Worm (Caenorhabditis elegans) whole organism, L2 larva: ENCODE results near the gene F25E5.9.
A peak's percentile ranks its signal among the peaks of the same experiment; 100 is the strongest.

Source experiments
- C34F6.9 ChIP-seq: fragments of 150-350 bp; optimal IDR thresholded peaks from 2 replicates; lab custom pipeline; 2014; ENCODE audit warnings: missing biosample characterization, missing genetic modification characterization
- F13H6.1 ChIP-seq: sonication (generic microtip); optimal IDR thresholded peaks from 2 replicates; lab custom pipeline; 2016; ENCODE audit warnings: missing genetic modification characterization, missing compliant biosample characterization
- ZK546.5 ChIP-seq: sonication (generic microtip); optimal IDR thresholded peaks from 2 replicates; lab custom pipeline; 2017; ENCODE audit warnings: missing biosample characterization, missing genetic modification characterization
- aly-2 ChIP-seq: fragments of 150-350 bp; optimal IDR thresholded peaks from 2 replicates; lab custom pipeline; 2014; ENCODE audit warnings: missing biosample characterization, missing genetic modification characterization
- ama-1 ChIP-seq: fragments of 150-350 bp; optimal IDR thresholded peaks from 2 replicates; lab custom pipeline; 2018; ENCODE audit warnings: inconsistent platforms
- blmp-1 ChIP-seq: sonication (generic microtip); optimal IDR thresholded peaks from 2 replicates; lab custom pipeline; 2017; ENCODE audit warnings: missing genetic modification characterization, mild to moderate bottlenecking, missing compliant biosample characterization, antibody characterized with exemption, moderate library complexity; ENCODE audit not compliant: insufficient read depth
- ceh-16 ChIP-seq: fragments of 150-350 bp; optimal IDR thresholded peaks from 2 replicates; lab custom pipeline; 2014; ENCODE audit warnings: missing biosample characterization, missing genetic modification characterization
- crh-2 ChIP-seq: sonication (generic microtip); optimal IDR thresholded peaks from 2 replicates; lab custom pipeline; 2017; ENCODE audit warnings: missing biosample characterization, missing genetic modification characterization
- dmd-4 ChIP-seq: sonication (generic microtip); optimal IDR thresholded peaks from 2 replicates; lab custom pipeline; 2017; ENCODE audit warnings: missing biosample characterization, missing genetic modification characterization
- elt-3 ChIP-seq: sonication (generic microtip); optimal IDR thresholded peaks from 2 replicates; lab custom pipeline; 2017; ENCODE audit warnings: missing biosample characterization, missing genetic modification characterization
- fos-1 ChIP-seq: fragments of 150-350 bp; optimal IDR thresholded peaks from 2 replicates; lab custom pipeline; 2014; ENCODE audit warnings: missing biosample characterization, missing genetic modification characterization
- gmeb-1 ChIP-seq: fragments of 150-350 bp; optimal IDR thresholded peaks from 2 replicates; lab custom pipeline; 2014; ENCODE audit warnings: missing biosample characterization, missing genetic modification characterization
- lin-11 ChIP-seq: fragments of 150-350 bp; sonication (generic microtip); optimal IDR thresholded peaks from 2 replicates; lab custom pipeline; 2014; ENCODE audit warnings: missing biosample characterization, missing genetic modification characterization, inconsistent platforms, mixed read lengths
- lin-13 ChIP-seq: fragments of 150-350 bp; optimal IDR thresholded peaks from 2 replicates; lab custom pipeline; 2014; ENCODE audit warnings: missing biosample characterization, missing genetic modification reagents, missing genetic modification characterization
- lsy-2 ChIP-seq, 2 experiments: fragments of 150-350 bp in 1 of 2; sonication (generic microtip) in 1 of 2; optimal IDR thresholded peaks; 2 replicates each; lab custom pipeline; 2014 to 2017; ENCODE audit warnings: missing biosample characterization in 2 of 2, missing genetic modification characterization in 2 of 2
- mab-5 ChIP-seq: fragments of 150-350 bp; optimal IDR thresholded peaks from 2 replicates; lab custom pipeline; 2014; ENCODE audit warnings: missing biosample characterization, missing genetic modification characterization
- mbf-1 ChIP-seq: sonication (generic microtip); optimal IDR thresholded peaks from 2 replicates; lab custom pipeline; 2017; ENCODE audit warnings: missing biosample characterization, missing genetic modification characterization
- mdl-1 ChIP-seq, 2 experiments: fragments of 150-350 bp in 1 of 2; sonication (generic microtip) in 1 of 2; optimal IDR thresholded peaks; 2 replicates each; lab custom pipeline; 2017; ENCODE audit warnings: missing biosample characterization in 2 of 2, missing genetic modification characterization in 2 of 2
- nhr-10 ChIP-seq: sonication (generic microtip); optimal IDR thresholded peaks from 2 replicates; lab custom pipeline; 2017; ENCODE audit warnings: missing biosample characterization, missing genetic modification characterization
- nhr-12 ChIP-seq: fragments of 150-350 bp; optimal IDR thresholded peaks from 2 replicates; lab custom pipeline; 2014; ENCODE audit warnings: missing biosample characterization, missing genetic modification characterization
- nhr-21 ChIP-seq: fragments of 150-350 bp; optimal IDR thresholded peaks from 2 replicates; lab custom pipeline; 2014; ENCODE audit warnings: missing biosample characterization, missing genetic modification characterization
- nhr-237 ChIP-seq: fragments of 150-350 bp; optimal IDR thresholded peaks from 2 replicates; lab custom pipeline; 2014; ENCODE audit warnings: missing biosample characterization, missing genetic modification characterization
- nhr-25 ChIP-seq: fragments of 150-350 bp; sonication (generic microtip); optimal IDR thresholded peaks from 3 replicates; lab custom pipeline; 2014; ENCODE audit warnings: missing biosample characterization, missing genetic modification characterization
- nhr-6 ChIP-seq: fragments of 150-350 bp; optimal IDR thresholded peaks from 2 replicates; lab custom pipeline; 2014; ENCODE audit warnings: missing biosample characterization, missing genetic modification characterization
- peb-1 ChIP-seq: fragments of 150-350 bp; optimal IDR thresholded peaks from 2 replicates; lab custom pipeline; 2014; ENCODE audit warnings: missing biosample characterization, missing genetic modification characterization
- skn-1 ChIP-seq: sonication (generic microtip); optimal IDR thresholded peaks from 2 replicates; lab custom pipeline; 2017; ENCODE audit warnings: missing biosample characterization, missing genetic modification characterization
- sma-3 ChIP-seq: sonication (generic microtip); optimal IDR thresholded peaks from 2 replicates; lab custom pipeline; 2016; ENCODE audit warnings: missing genetic modification reagents, missing genetic modification characterization, missing compliant biosample characterization
- sma-9 ChIP-seq, 2 experiments: fragments of 150-350 bp in 1 of 2; sonication (generic microtip) in 1 of 2; optimal IDR thresholded peaks; 2 replicates each; lab custom pipeline; 2014 to 2016; ENCODE audit warnings: missing genetic modification characterization in 2 of 2, mild to moderate bottlenecking in 1 of 2, missing biosample characterization in 1 of 2, missing compliant biosample characterization in 1 of 2, missing genetic modification reagents in 1 of 2, moderate library complexity in 1 of 2
- unc-55 ChIP-seq: fragments of 150-350 bp; sonication (generic microtip); optimal IDR thresholded peaks from 3 replicates; lab custom pipeline; 2014; ENCODE audit warnings: missing biosample characterization, missing genetic modification reagents, missing genetic modification characterization
- unc-62 ChIP-seq: fragments of 150-350 bp; optimal IDR thresholded peaks from 2 replicates; lab custom pipeline; 2014; ENCODE audit warnings: missing biosample characterization, missing genetic modification reagents, missing genetic modification characterization
- zag-1 ChIP-seq: fragments of 150-350 bp; optimal IDR thresholded peaks from 2 replicates; lab custom pipeline; 2014; ENCODE audit warnings: missing biosample characterization, missing genetic modification characterization
- ztf-11 ChIP-seq: sonication (generic microtip); optimal IDR thresholded peaks from 2 replicates; lab custom pipeline; 2017; ENCODE audit warnings: missing biosample characterization, missing genetic modification characterization
- ztf-4 ChIP-seq: fragments of 150-350 bp; optimal IDR thresholded peaks from 2 replicates; lab custom pipeline; 2014; ENCODE audit warnings: missing biosample characterization, missing genetic modification characterization

Gene F25E5.9

DNA sequence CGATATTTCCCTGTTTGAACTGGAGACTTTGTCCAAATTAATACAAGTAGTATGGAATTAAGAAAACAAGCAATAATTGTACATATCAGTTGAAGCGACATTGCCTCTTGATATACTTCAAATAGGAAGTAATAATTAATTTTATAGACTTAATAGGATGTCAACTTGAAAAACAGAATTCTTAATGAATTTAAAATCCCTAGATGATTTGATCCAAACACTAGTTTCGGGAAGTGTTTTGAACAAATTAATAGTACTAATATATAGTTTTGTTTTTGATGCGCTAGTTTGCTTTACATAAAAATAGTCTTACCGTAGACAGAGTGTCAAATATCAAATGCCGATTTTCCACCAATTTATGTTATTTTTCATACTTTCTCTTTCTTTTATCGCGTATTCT lies 40.7 kb upstream of the F25E5.9 start, which contains the start of gene str-190:
Gene str-190, minus strand, starts transcription at position 101 of the 400 bp plus-strand sequence.
- no peak for TF ChIP-seq sma-9 (GFP tag; optimal IDR thresholded peaks at IDR 0.05; lab: Kevin White, UChicago)
- no peak for TF ChIP-seq sma-9 (tag; optimal IDR thresholded peaks at IDR 0.05; lab: Kevin White, UChicago)
- no peak for TF ChIP-seq unc-62 (GFP tag; lab: Kevin White, UChicago)
- TF ChIP-seq nhr-237 = no peak
- no peak for TF ChIP-seq blmp-1
- TF ChIP-seq nhr-21 (tag; lab: Kevin White, UChicago) = no peak
- no peak for TF ChIP-seq nhr-12
- TF ChIP-seq nhr-6 = no peak
- no peak for TF ChIP-seq C34F6.9 (tag; lab: Kevin White, UChicago)
- no peak for TF ChIP-seq elt-3
- TF ChIP-seq zag-1 (tag; lab: Kevin White, UChicago) = no peak
- no peak for TF ChIP-seq mdl-1 (tag; optimal IDR thresholded peaks at IDR 0.05; lab: Kevin White, UChicago)
- TF ChIP-seq dmd-4 (tag; lab: Kevin White, UChicago) = no peak
- no peak for TF ChIP-seq aly-2 (tag; lab: Kevin White, UChicago)

DNA sequence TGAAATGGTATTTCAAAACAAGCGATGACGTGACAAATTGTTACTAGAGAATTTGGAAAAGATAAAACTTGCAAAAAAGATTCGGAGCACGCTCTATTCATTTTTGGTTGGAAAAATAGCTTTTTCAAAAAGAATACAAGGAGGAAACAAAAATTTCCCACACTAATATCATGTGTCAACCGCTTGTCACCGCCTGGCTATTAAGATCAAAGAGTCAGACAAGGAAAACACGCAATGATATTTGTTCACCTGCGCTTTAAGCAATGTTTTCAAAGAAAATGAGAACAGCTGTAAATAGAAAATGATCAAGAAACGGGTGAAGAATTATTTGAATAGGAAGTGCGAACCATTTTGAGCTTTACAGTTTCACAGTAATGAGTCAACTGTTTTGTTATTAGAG lies 39.0 kb upstream of the F25E5.9 start, which contains the start of gene srh-125:
Gene srh-125, minus strand, starts transcription at position 101 of the 400 bp plus-strand sequence.
- TF ChIP-seq nhr-12 (no peak), ZK546.5 (no peak), unc-55 (GFP tag; lab: Kevin White, UChicago) (no peak), nhr-6 (no peak), lin-11 (tag; lab: Kevin White, UChicago) (no peak), ceh-16 (tag; lab: Kevin White, UChicago) (no peak), aly-2 (tag; lab: Kevin White, UChicago) (no peak)

DNA sequence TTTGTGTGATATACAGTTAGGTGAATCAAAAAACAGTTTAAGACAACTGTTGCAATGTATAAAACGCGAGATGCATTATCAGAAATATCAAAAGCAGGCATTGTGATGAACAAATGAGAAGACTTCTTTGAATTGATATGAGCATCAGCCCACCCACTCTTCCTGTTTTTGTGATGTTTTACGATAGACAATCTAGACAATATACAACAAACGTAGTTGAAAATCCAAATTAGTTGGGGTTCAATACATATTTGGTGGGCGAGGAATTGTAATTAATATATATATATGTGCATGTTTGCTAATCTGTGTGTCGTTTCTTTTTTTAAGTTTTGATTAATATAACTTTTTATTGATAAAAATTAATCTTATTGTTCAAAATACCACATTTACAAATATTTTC lies 35.1 kb upstream of the F25E5.9 start, which contains the start of gene str-28:
Gene str-28, minus strand, starts transcription at position 101 of the 400 bp plus-strand sequence.
- TF ChIP-seq nhr-10 (tag; lab: Kevin White, UChicago) = no peak
- no peak for TF ChIP-seq ama-1
- TF ChIP-seq nhr-237 = no peak
- no peak for TF ChIP-seq unc-55 (GFP tag; lab: Kevin White, UChicago)
- TF ChIP-seq nhr-25 (tag; lab: Kevin White, UChicago) = no peak
- no peak for TF ChIP-seq mdl-1 (tag; optimal IDR thresholded peaks at IDR 0.05; lab: Kevin White, UChicago)
- no peak for TF ChIP-seq mbf-1 (tag; lab: Kevin White, UChicago)
- TF ChIP-seq sma-3 (GFP tag; lab: Kevin White, UChicago) = no peak

DNA sequence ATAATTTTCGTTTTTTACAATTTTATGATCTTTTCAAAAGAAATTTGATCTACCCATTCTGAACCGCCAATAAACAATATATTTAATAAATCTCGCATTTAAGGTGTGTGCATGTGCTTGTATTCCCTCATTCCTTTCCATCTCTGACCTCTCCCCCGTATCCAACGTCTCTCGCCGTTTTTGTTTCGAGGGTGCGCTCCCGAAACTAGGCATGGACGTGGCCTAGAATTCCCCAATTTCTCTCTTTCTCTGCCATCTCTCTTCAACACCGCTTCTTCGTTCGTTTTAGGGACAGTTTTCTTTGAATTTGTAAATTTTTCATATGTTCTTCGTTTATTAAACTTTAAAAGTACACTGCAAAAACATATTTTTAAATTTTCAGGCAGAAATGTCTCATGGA lies 27.8 kb upstream of the F25E5.9 start, which contains the start of gene F25E5.1:
Gene F25E5.1, plus strand, starts transcription at position 376 of the 400 bp plus-strand sequence.
- TF ChIP-seq lsy-2 (tag; optimal IDR thresholded peaks at IDR 0.05; lab: Kevin White, UChicago) = peak in 1 of 2 experiments; percentile 2
- TF ChIP-seq mdl-1 (tag; optimal IDR thresholded peaks at IDR 0.05; lab: Kevin White, UChicago) = peak in 1 of 2 experiments; percentile 57
- TF ChIP-seq lin-11 (tag; lab: Kevin White, UChicago) = peak; percentile 36
- no peak for TF ChIP-seq nhr-10 (tag; lab: Kevin White, UChicago)
- TF ChIP-seq zag-1 (tag; lab: Kevin White, UChicago) = peak; percentile 13
- no peak for TF ChIP-seq ztf-4 (tag; lab: Kevin White, UChicago)
- peak; percentile 56 for TF ChIP-seq gmeb-1 (tag; lab: Kevin White, UChicago)
- peak; percentile 55 for TF ChIP-seq fos-1 (tag; lab: Kevin White, UChicago)
- no peak for TF ChIP-seq nhr-12
- no peak for TF ChIP-seq ztf-11
- peak; percentile 87 for TF ChIP-seq C34F6.9 (tag; lab: Kevin White, UChicago)
- TF ChIP-seq F13H6.1 (tag; lab: Kevin White, UChicago) = peak; percentile 78
- TF ChIP-seq crh-2 (tag; lab: Kevin White, UChicago) = peak; percentile 75
- peak; percentile 53 for TF ChIP-seq lin-13
- TF ChIP-seq peb-1 (tag; lab: Kevin White, UChicago) = no peak
- TF ChIP-seq mab-5 (tag; lab: Kevin White, UChicago) = peak; percentile 56

DNA sequence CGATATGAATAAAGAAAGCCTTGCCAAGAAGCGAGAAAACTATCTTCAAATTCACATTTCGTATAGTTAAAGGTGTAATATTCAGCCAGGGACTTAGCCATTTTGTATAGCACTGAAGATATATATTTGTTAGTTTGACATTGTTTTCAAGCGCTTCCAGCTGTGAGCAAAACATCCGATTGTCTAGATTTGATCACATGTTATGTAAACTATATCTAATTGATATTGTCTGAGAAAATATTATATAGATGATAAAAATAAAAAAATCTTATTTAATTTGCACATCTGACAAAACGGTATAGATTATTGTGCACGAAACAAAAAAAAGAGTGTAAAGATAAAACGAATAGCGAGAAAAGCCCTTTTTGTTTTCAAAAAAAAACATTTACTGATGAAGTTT lies 27.0 kb upstream of the F25E5.9 start, which contains the start of gene srh-89:
Gene srh-89, minus strand, starts transcription at position 101 of the 400 bp plus-strand sequence.
- TF ChIP-seq skn-1 = no peak
